Worm (Caenorhabditis elegans): ENCODE results near the gene ced-3.
A peak's percentile ranks its signal among the peaks of the same experiment; 100 is the strongest.

ce11 chrIV:13205891-13206290, 2.0 kb upstream of the ced-3 start:
- TF ChIP-seq ama-1 (optimal IDR thresholded peaks at IDR 0.05) (no peak), ets-7 (tag; optimal IDR thresholded peaks at IDR 0.05) (no peak), sea-1 (GFP tag; conservative IDR thresholded peaks at IDR 0.05) (no peak), hmbx-1 (tag; optimal IDR thresholded peaks at IDR 0.05) (no peak), hnd-1 (tag; optimal IDR thresholded peaks at IDR 0.05) (no peak), hmg-4 (GFP tag; optimal IDR thresholded peaks at IDR 0.05) (peak; percentile 15), scrt-1 (GFP tag; IDR thresholded peaks at IDR 0.05) (no peak), tbx-37 (GFP tag; conservative IDR thresholded peaks at IDR 0.05) (no peak), ceh-13 (GFP tag; optimal IDR thresholded peaks at IDR 0.05) (no peak), aly-1 (tag; optimal IDR thresholded peaks at IDR 0.05) (no peak), B0310.2 (tag; optimal IDR thresholded peaks at IDR 0.05) (no peak), F13C5.2 (tag; optimal IDR thresholded peaks at IDR 0.05) (no peak)

Measured in whole organism, early embryonic.